Worm (Caenorhabditis elegans) whole organism, L4 larva: ENCODE measurements around the gene F54E4.2.

Source experiments
- aha-1 ChIP-seq: fragments of 150-350 bp; peaks from one replicate; lab custom pipeline; 2014; ENCODE audit warnings: missing biosample characterization, missing genetic modification characterization
- aly-2 ChIP-seq: sonication (generic microtip); optimal IDR thresholded peaks from 2 replicates; lab custom pipeline; 2018; ENCODE audit warnings: missing biosample characterization, missing genetic modification characterization
- arid-1 ChIP-seq: fragments of 200-800 bp; sonication (Bioruptor generic); conservative IDR thresholded peaks from 2 replicates; pipeline ENCODE4 v1.3.6; 2022; ENCODE audit warnings: missing genetic modification reagents, missing genetic modification characterization, missing compliant biosample characterization
- ceh-20 ChIP-seq: fragments of 200-800 bp; sonication (Bioruptor generic); IDR thresholded peaks from 2 replicates; pipeline ENCODE4 v1.3.6; 2022; ENCODE audit warnings: missing genetic modification reagents, missing genetic modification characterization, missing compliant biosample characterization
- ceh-44 ChIP-seq: fragments of 200-800 bp; sonication (Bioruptor generic); IDR thresholded peaks from 2 replicates; pipeline ENCODE4 v1.3.6; 2022; ENCODE audit warnings: missing genetic modification reagents, missing genetic modification characterization, missing compliant biosample characterization
- ces-1 ChIP-seq: fragments of 150-350 bp; sonication (generic microtip); optimal IDR thresholded peaks from 4 replicates; lab custom pipeline; 2014; ENCODE audit warnings: missing biosample characterization, missing genetic modification reagents, missing genetic modification characterization
- ctbp-1 ChIP-seq: fragments of 200-800 bp; sonication (Bioruptor generic); IDR thresholded peaks from 2 replicates; pipeline ENCODE4 v1.3.6; 2022; ENCODE audit warnings: missing genetic modification reagents, missing genetic modification characterization, missing compliant biosample characterization
- dmd-6 ChIP-seq: fragments of 200-800 bp; sonication (Bioruptor generic); IDR thresholded peaks from 2 replicates; pipeline ENCODE4 v1.3.6; 2022; ENCODE audit warnings: missing genetic modification reagents, missing genetic modification characterization, missing compliant biosample characterization
- dmd-8 ChIP-seq: fragments of 200-800 bp; sonication (Bioruptor generic); IDR thresholded peaks from 2 replicates; pipeline ENCODE4 v1.3.6; 2022; ENCODE audit warnings: missing genetic modification characterization, missing compliant biosample characterization
- duxl-1 ChIP-seq: sonication (generic microtip); optimal IDR thresholded peaks from 2 replicates; lab custom pipeline; 2016; ENCODE audit warnings: mild to moderate bottlenecking, missing genetic modification characterization, moderate library complexity, missing compliant biosample characterization; ENCODE audit not compliant: poor library complexity
- egl-43 ChIP-seq: fragments of 200-800 bp; sonication (Bioruptor generic); IDR thresholded peaks from 2 replicates; pipeline ENCODE4 v1.3.6; 2022; ENCODE audit warnings: missing genetic modification reagents, missing genetic modification characterization, missing compliant biosample characterization
- gei-8 ChIP-seq: fragments of 200-800 bp; sonication (Bioruptor generic); optimal IDR thresholded peaks from 2 replicates; lab custom pipeline; 2018; ENCODE audit warnings: mild to moderate bottlenecking, missing genetic modification characterization, missing compliant biosample characterization
- hlh-11 ChIP-seq: fragments of 200-800 bp; sonication (Bioruptor generic); optimal IDR thresholded peaks from 2 replicates; lab custom pipeline; 2018; ENCODE audit warnings: mild to moderate bottlenecking, missing genetic modification characterization, missing compliant biosample characterization
- lim-7 ChIP-seq: fragments of 200-800 bp; sonication (Bioruptor generic); IDR thresholded peaks from 2 replicates; pipeline ENCODE4 v1.3.6; 2022; ENCODE audit warnings: missing genetic modification characterization, missing compliant biosample characterization
- madf-5 ChIP-seq, 2 experiments: fragments of 200-800 bp; sonication (Bioruptor generic); IDR thresholded peaks; 2 replicates each; pipeline ENCODE4 v1.3.6; 2022; ENCODE audit warnings: missing compliant biosample characterization in 2 of 2, missing genetic modification characterization in 2 of 2
- mes-2 ChIP-seq: sonication (generic microtip); optimal IDR thresholded peaks from 2 replicates; lab custom pipeline; 2016; ENCODE audit warnings: missing genotype, mild to moderate bottlenecking, missing genetic modification characterization, missing compliant biosample characterization; ENCODE audit not compliant: poor library complexity, severe bottlenecking
- mxl-2 ChIP-seq: fragments of 200-800 bp; sonication (Bioruptor generic); conservative IDR thresholded peaks from 2 replicates; pipeline ENCODE4 v1.3.6; 2022; ENCODE audit warnings: missing genetic modification reagents, missing genetic modification characterization, missing compliant biosample characterization
- mxl-3 ChIP-seq: fragments of 200-800 bp; sonication (Bioruptor generic); optimal IDR thresholded peaks from 2 replicates; lab custom pipeline; 2018; ENCODE audit warnings: mild to moderate bottlenecking, missing genetic modification characterization, missing compliant biosample characterization
- nhr-11 ChIP-seq: fragments of 150-350 bp; optimal IDR thresholded peaks from 2 replicates; lab custom pipeline; 2014; ENCODE audit warnings: missing biosample characterization, missing genetic modification characterization
- nhr-25 ChIP-seq: sonication (generic microtip); optimal IDR thresholded peaks from 2 replicates; lab custom pipeline; 2017; ENCODE audit warnings: missing genetic modification characterization, mild to moderate bottlenecking, missing compliant biosample characterization, antibody characterized with exemption, moderate library complexity, borderline replicate concordance; ENCODE audit not compliant: insufficient read depth
- nhr-28 ChIP-seq: fragments of 150-350 bp; optimal IDR thresholded peaks from 2 replicates; lab custom pipeline; 2014; ENCODE audit warnings: missing biosample characterization, missing genetic modification characterization
- nhr-6 ChIP-seq: fragments of 150-350 bp; optimal IDR thresholded peaks from 2 replicates; lab custom pipeline; 2014; ENCODE audit warnings: missing biosample characterization, missing genetic modification characterization
- pha-4 ChIP-seq, 2 experiments: fragments of 150-350 bp in 1 of 2; fragments of 200-800 bp in 1 of 2; sonication (Bioruptor generic) in 1 of 2; IDR thresholded peaks in 1 of 2; optimal IDR thresholded peaks in 1 of 2; 2 replicates each; pipeline versions ENCODE4 v1.3.6 to Lab custom; 2014 to 2022; ENCODE audit warnings: missing genetic modification characterization in 2 of 2, missing genetic modification reagents in 2 of 2, missing biosample characterization in 1 of 2, missing compliant biosample characterization in 1 of 2
- saeg-2 ChIP-seq: fragments of 200-800 bp; sonication (Bioruptor generic); IDR thresholded peaks from 2 replicates; pipeline ENCODE4 v1.3.6; 2022; ENCODE audit warnings: missing genetic modification reagents, missing genetic modification characterization, missing compliant biosample characterization
- set-16 ChIP-seq: fragments of 200-800 bp; sonication (Bioruptor generic); IDR thresholded peaks from 2 replicates; pipeline ENCODE4 v1.3.6; 2022; ENCODE audit warnings: missing genetic modification reagents, missing genetic modification characterization, missing compliant biosample characterization
- spr-1 ChIP-seq: sonication (generic microtip); optimal IDR thresholded peaks from 2 replicates; lab custom pipeline; 2016; ENCODE audit warnings: mild to moderate bottlenecking, missing genetic modification characterization, missing compliant biosample characterization
- unc-62 ChIP-seq, 3 experiments: fragments of 150-350 bp in 1 of 3; sonication (generic microtip); optimal IDR thresholded peaks in 2 of 3; peaks in 1 of 3; 1 replicate in 1 of 3; 2 replicates in 2 of 3; lab custom pipeline; 2014 to 2017; ENCODE audit warnings: missing biosample characterization in 3 of 3, missing genetic modification characterization in 3 of 3, missing genetic modification reagents in 3 of 3, missing genotype in 1 of 3
- zip-11 ChIP-seq: fragments of 200-800 bp; sonication (Bioruptor generic); IDR thresholded peaks from 2 replicates; pipeline ENCODE4 v1.3.6; 2022; ENCODE audit warnings: missing genetic modification characterization, missing compliant biosample characterization

F54E4.2 gene

ce11 chrX:14584335-14584734 is 44.4 kb downstream of the F54E4.2 start:
- TF ChIP-seq ceh-44 (no peak), aly-2 (no peak), nhr-28 (tag; lab: Kevin White, UChicago) (no peak), mes-2 (tag; lab: Kevin White, UChicago) (peak; percentile 9), saeg-2 (GFP tag; lab: Robert Waterston, UW) (no peak), duxl-1 (tag; lab: Kevin White, UChicago) (peak; percentile 74), aha-1 (tag; lab: Kevin White, UChicago) (peak; percentile 41)

ce11 chrX:14581429-14581828 is 47.3 kb downstream of the F54E4.2 start, which contains the start of gene sym-1:
TSS of gene sym-1 (plus strand) at chrX:14581622.
- TF ChIP-seq hlh-11: peak; percentile 26
- no peak for TF ChIP-seq lim-7 (GFP tag; lab: Robert Waterston, UW)
- peak; percentile 69 for TF ChIP-seq nhr-25 (tag; lab: Kevin White, UChicago)
- no peak for TF ChIP-seq mxl-2 (GFP tag; lab: Robert Waterston, UW)
- no peak for TF ChIP-seq aha-1 (tag; lab: Kevin White, UChicago)
- no peak for TF ChIP-seq ceh-20 (GFP tag; lab: Robert Waterston, UW)
- TF ChIP-seq mxl-3 (GFP tag; lab: Kevin White, UChicago): peak; percentile 57

ce11 chrX:14580853-14581252 is 47.9 kb downstream of the F54E4.2 start:
- TF ChIP-seq madf-5 (GFP tag; IDR thresholded peaks at IDR 0.05; lab: Robert Waterston, UW) (no peak), dmd-6 (GFP tag; lab: Robert Waterston, UW) (no peak), egl-43 (GFP tag; lab: Robert Waterston, UW) (no peak)

ce11 chrX:14577579-14578127 is 51.1 kb downstream of the F54E4.2 start, which contains the start of gene let-4:
TSS of gene let-4 (plus strand) at chrX:14577935.
- peak in 1 of 2 experiments; percentile 95 for TF ChIP-seq unc-62 (GFP tag; optimal IDR thresholded peaks at IDR 0.05 in 1 of 2; lab: Kevin White, UChicago)
- no peak for TF ChIP-seq unc-62 (tag; optimal IDR thresholded peaks at IDR 0.05; lab: Kevin White, UChicago)
- TF ChIP-seq pha-4 (GFP tag; IDR thresholded peaks at IDR 0.05; lab: Robert Waterston, UW): no peak
- no peak for TF ChIP-seq pha-4 (tag; optimal IDR thresholded peaks at IDR 0.05; lab: Kevin White, UChicago)
- no peak for TF ChIP-seq nhr-6
- peak; percentile 37 for TF ChIP-seq hlh-11
- no peak for TF ChIP-seq ctbp-1
- TF ChIP-seq set-16 (GFP tag; lab: Robert Waterston, UW): peak; percentile 80

- TF ChIP-seq madf-5 (GFP tag; IDR thresholded peaks at IDR 0.05; lab: Robert Waterston, UW) (no peak), ces-1 (GFP tag; lab: Kevin White, UChicago) (no peak), arid-1 (no peak), aha-1 (tag; lab: Kevin White, UChicago) (peak; percentile 18), gei-8 (GFP tag; lab: Kevin White, UChicago) (no peak), dmd-8 (GFP tag; lab: Robert Waterston, UW) (no peak), zip-11 (GFP tag; lab: Robert Waterston, UW) (no peak), nhr-11 (no peak), spr-1 (tag; lab: Kevin White, UChicago) (no peak), unc-62 (GFP tag; optimal IDR thresholded peaks at IDR 0.05 in 1 of 2; lab: Kevin White, UChicago) (peak in 1 of 2 experiments; percentile 86), unc-62 (tag; optimal IDR thresholded peaks at IDR 0.05; lab: Kevin White, UChicago) (no peak), mxl-2 (GFP tag; lab: Robert Waterston, UW) (no peak), nhr-28 (tag; lab: Kevin White, UChicago) (peak; percentile 29), nhr-25 (tag; lab: Kevin White, UChicago) (peak; percentile 55)
Measured at ce11 chrX:14575920-14576319, 52.8 kb downstream of the F54E4.2 start.
